Worm (Caenorhabditis elegans): ENCODE results near the gene sup-10.

ce11 chrX:17504447-17504846 lies 23.7 kb upstream of the sup-10 start:
- TF ChIP-seq pha-4 (tag; optimal IDR thresholded peaks at IDR 0.05) (no peak), ceh-79 (tag; optimal IDR thresholded peaks at IDR 0.05) (no peak), fkh-3 (tag; optimal IDR thresholded peaks at IDR 0.05) (no peak), F10E7.11 (tag; optimal IDR thresholded peaks at IDR 0.05) (no peak), repo-1 (tag; optimal IDR thresholded peaks at IDR 0.05) (no peak), snpc-1.3 (tag; optimal IDR thresholded peaks at IDR 0.05; ENCODE audit: insufficient read depth) (no peak), gei-17 (GFP tag; optimal IDR thresholded peaks at IDR 0.05) (no peak), snpc-4 (GFP tag; optimal IDR thresholded peaks at IDR 0.05) (no peak), snpc-4 (tag; optimal IDR thresholded peaks at IDR 0.05) (no peak), madf-8 (GFP tag; conservative IDR thresholded peaks at IDR 0.05) (no peak), F22D6.2 (tag; optimal IDR thresholded peaks at IDR 0.05) (no peak), Y79H2A.3 (GFP tag; conservative IDR thresholded peaks at IDR 0.05) (no peak), lin-26 (GFP tag; IDR thresholded peaks at IDR 0.05) (no peak), ceh-27 (GFP tag; optimal IDR thresholded peaks at IDR 0.05) (no peak), egrh-3 (GFP tag; IDR thresholded peaks at IDR 0.05) (no peak)

All from whole organism, young adult.